Worm (Caenorhabditis elegans) whole organism, young adult: ENCODE measurements around the gene Y48E1B.17.

Experiments used
- B0336.3 ChIP-seq: fragments of 200-800 bp; sonication (Bioruptor generic); IDR thresholded peaks from 2 replicates; pipeline ENCODE4 v1.3.6; 2022; ENCODE audit warnings: missing genetic modification characterization, missing compliant biosample characterization
- C17E4.6 ChIP-seq: fragments of 200-800 bp; sonication (Bioruptor generic); IDR thresholded peaks from 2 replicates; pipeline ENCODE4 v1.3.6; 2022; ENCODE audit warnings: missing genetic modification reagents, missing genetic modification characterization, missing compliant biosample characterization
- D2030.7 ChIP-seq: fragments of 200-800 bp; sonication (Bioruptor generic); IDR thresholded peaks from 2 replicates; pipeline ENCODE4 v1.3.6; 2022; ENCODE audit warnings: missing genetic modification reagents, missing genetic modification characterization, missing compliant biosample characterization
- F33H1.4 ChIP-seq: fragments of 200-800 bp; sonication (Bioruptor generic); IDR thresholded peaks from 2 replicates; pipeline ENCODE4 v1.3.6; 2022; ENCODE audit warnings: missing genetic modification reagents, missing genetic modification characterization, missing compliant biosample characterization
- F39B2.1 ChIP-seq: fragments of 200-800 bp; sonication (Bioruptor generic); IDR thresholded peaks from 2 replicates; pipeline ENCODE4 v1.3.6; 2022; ENCODE audit warnings: missing genetic modification reagents, missing genetic modification characterization, missing compliant biosample characterization
- F52B5.7 ChIP-seq: sonication (generic microtip); optimal IDR thresholded peaks from 2 replicates; lab custom pipeline; 2016; ENCODE audit warnings: mild to moderate bottlenecking, missing genetic modification characterization, missing compliant biosample characterization
- F57C9.4 ChIP-seq: sonication (generic microtip); optimal IDR thresholded peaks from 2 replicates; lab custom pipeline; 2017; ENCODE audit warnings: mild to moderate bottlenecking, missing genetic modification characterization, missing compliant biosample characterization
- K12H6.12 ChIP-seq: fragments of 200-800 bp; sonication (Bioruptor generic); optimal IDR thresholded peaks from 2 replicates; lab custom pipeline; 2018; ENCODE audit warnings: mild to moderate bottlenecking, missing genetic modification characterization, missing compliant biosample characterization
- T26A5.8 ChIP-seq: sonication (generic microtip); optimal IDR thresholded peaks from 2 replicates; lab custom pipeline; 2016; ENCODE audit warnings: missing genetic modification characterization, missing compliant biosample characterization
- ZK185.1 ChIP-seq: sonication (generic microtip); optimal IDR thresholded peaks from 2 replicates; lab custom pipeline; 2016; ENCODE audit warnings: mild to moderate bottlenecking, missing genetic modification characterization, missing compliant biosample characterization; ENCODE audit not compliant: poor library complexity, severe bottlenecking
- ama-1 ChIP-seq, 3 experiments: fragments of 150-350 bp in 1 of 3; sonication (generic microtip) in 2 of 3; optimal IDR thresholded peaks; 2 replicates each; lab custom pipeline; 2014 to 2018; ENCODE audit warnings: missing biosample characterization in 2 of 3, missing genetic modification characterization in 2 of 3, missing genetic modification reagents in 2 of 3
- aptf-3 ChIP-seq: fragments of 200-800 bp; sonication (Bioruptor generic); IDR thresholded peaks from 2 replicates; pipeline ENCODE4 v1.3.6; 2022; ENCODE audit warnings: missing genetic modification characterization, missing compliant biosample characterization
- attf-5 ChIP-seq: fragments of 200-800 bp; sonication (Bioruptor generic); optimal IDR thresholded peaks from 2 replicates; lab custom pipeline; 2018; ENCODE audit warnings: mild to moderate bottlenecking, missing genetic modification characterization, missing compliant biosample characterization
- bed-2 ChIP-seq: fragments of 200-800 bp; sonication (Bioruptor generic); IDR thresholded peaks from 2 replicates; pipeline ENCODE4 v1.3.6; 2022; ENCODE audit warnings: missing genetic modification reagents, missing genetic modification characterization, missing compliant biosample characterization
- cebp-1 ChIP-seq, 2 experiments: fragments of 200-800 bp in 1 of 2; sonication (Bioruptor generic) in 1 of 2; sonication (generic microtip) in 1 of 2; IDR thresholded peaks in 1 of 2; optimal IDR thresholded peaks in 1 of 2; 2 replicates each; pipeline versions ENCODE4 v1.3.6 to Lab custom; 2017 to 2022; ENCODE audit warnings: missing compliant biosample characterization in 2 of 2, missing genetic modification characterization in 2 of 2, mild to moderate bottlenecking in 1 of 2, missing genetic modification reagents in 1 of 2, moderate library complexity in 1 of 2
- cebp-2 ChIP-seq: fragments of 200-800 bp; sonication (Bioruptor generic); IDR thresholded peaks from 2 replicates; pipeline ENCODE4 v1.3.6; 2022; ENCODE audit warnings: missing genetic modification characterization, missing compliant biosample characterization
- ceh-27 ChIP-seq: fragments of 200-800 bp; sonication (Bioruptor generic); optimal IDR thresholded peaks from 2 replicates; lab custom pipeline; 2018; ENCODE audit warnings: mild to moderate bottlenecking, missing genetic modification characterization, moderate library complexity, missing compliant biosample characterization
- ceh-40 ChIP-seq: fragments of 200-800 bp; sonication (Bioruptor generic); IDR thresholded peaks from 2 replicates; pipeline ENCODE4 v1.3.6; 2022; ENCODE audit warnings: missing genetic modification characterization, missing compliant biosample characterization
- die-1 ChIP-seq: sonication (generic microtip); optimal IDR thresholded peaks from 2 replicates; lab custom pipeline; 2016; ENCODE audit warnings: missing genotype, mild to moderate bottlenecking, missing genetic modification characterization, missing compliant biosample characterization
- dpl-1 ChIP-seq: fragments of 150-350 bp; optimal IDR thresholded peaks from 2 replicates; lab custom pipeline; 2014; ENCODE audit warnings: missing biosample characterization, missing genetic modification reagents, missing genetic modification characterization
- egl-18 ChIP-seq: fragments of 200-800 bp; sonication (Bioruptor generic); IDR thresholded peaks from 2 replicates; pipeline ENCODE4 v1.3.6; 2022; ENCODE audit warnings: missing genetic modification reagents, missing genetic modification characterization, missing compliant biosample characterization
- ets-4 ChIP-seq: fragments of 200-800 bp; sonication (Bioruptor generic); optimal IDR thresholded peaks from 2 replicates; lab custom pipeline; 2018; ENCODE audit warnings: mild to moderate bottlenecking, missing genetic modification characterization, missing compliant biosample characterization
- fkh-3 ChIP-seq: sonication (generic microtip); optimal IDR thresholded peaks from 2 replicates; lab custom pipeline; 2016; ENCODE audit warnings: mild to moderate bottlenecking, missing genetic modification characterization, missing compliant biosample characterization
- gei-17 ChIP-seq: fragments of 200-800 bp; sonication (Bioruptor generic); optimal IDR thresholded peaks from 2 replicates; lab custom pipeline; 2018; ENCODE audit warnings: mild to moderate bottlenecking, missing genetic modification characterization, missing compliant biosample characterization
- him-1 ChIP-seq: sonication (generic microtip); optimal IDR thresholded peaks from 2 replicates; lab custom pipeline; 2016; ENCODE audit warnings: missing genotype, missing genetic modification reagents, missing genetic modification characterization, missing compliant biosample characterization
- hrde-1 ChIP-seq: sonication (generic microtip); optimal IDR thresholded peaks from 2 replicates; lab custom pipeline; 2016; ENCODE audit warnings: missing genetic modification characterization, mild to moderate bottlenecking, missing compliant biosample characterization, moderate library complexity, missing genotype, missing genetic modification reagents, borderline replicate concordance
- hsf-1 ChIP-seq: fragments of 200-800 bp; sonication (Bioruptor generic); IDR thresholded peaks from 2 replicates; pipeline ENCODE4 v1.3.6; 2022; ENCODE audit warnings: missing genetic modification reagents, missing genetic modification characterization, missing compliant biosample characterization
- let-526 ChIP-seq: fragments of 200-800 bp; sonication (Bioruptor generic); IDR thresholded peaks from 2 replicates; pipeline ENCODE4 v1.3.6; 2022; ENCODE audit warnings: missing genetic modification reagents, missing genetic modification characterization, missing compliant biosample characterization
- lin-54 ChIP-seq: fragments of 200-800 bp; sonication (Bioruptor generic); optimal IDR thresholded peaks from 2 replicates; lab custom pipeline; 2018; ENCODE audit warnings: mild to moderate bottlenecking, missing genetic modification characterization, missing compliant biosample characterization
- madf-3 ChIP-seq: fragments of 200-800 bp; sonication (Bioruptor generic); IDR thresholded peaks from 2 replicates; pipeline ENCODE4 v1.3.6; 2022; ENCODE audit warnings: missing genetic modification reagents, missing genetic modification characterization, missing compliant biosample characterization
- nfya-1 ChIP-seq: sonication (generic microtip); optimal IDR thresholded peaks from 2 replicates; lab custom pipeline; 2017; ENCODE audit warnings: antibody characterized with exemption, missing compliant biosample characterization, missing genetic modification characterization, borderline replicate concordance; ENCODE audit not compliant: insufficient read depth
- nfyb-1 ChIP-seq: fragments of 200-800 bp; sonication (Bioruptor generic); IDR thresholded peaks from 2 replicates; pipeline ENCODE4 v1.3.6; 2022; ENCODE audit warnings: missing genetic modification reagents, missing genetic modification characterization, missing compliant biosample characterization
- pbrm-1 ChIP-seq: fragments of 200-800 bp; sonication (Bioruptor generic); IDR thresholded peaks from 2 replicates; pipeline ENCODE4 v1.3.6; 2022; ENCODE audit warnings: missing genetic modification reagents, missing genetic modification characterization, missing compliant biosample characterization
- rpc-1 ChIP-seq, 2 experiments: fragments of 150-350 bp in 1 of 2; sonication (generic microtip) in 1 of 2; optimal IDR thresholded peaks; 2 replicates each; lab custom pipeline; 2014 to 2018; ENCODE audit warnings: missing biosample characterization in 1 of 2, missing genetic modification characterization in 1 of 2, missing genetic modification reagents in 1 of 2, missing genotype in 1 of 2
- sdz-38 ChIP-seq: sonication (generic microtip); optimal IDR thresholded peaks from 2 replicates; lab custom pipeline; 2016; ENCODE audit warnings: missing genotype, missing genetic modification characterization, missing compliant biosample characterization
- sea-2 ChIP-seq: fragments of 200-800 bp; sonication (Bioruptor generic); IDR thresholded peaks from 2 replicates; pipeline ENCODE4 v1.3.6; 2022; ENCODE audit warnings: missing genetic modification characterization, missing compliant biosample characterization
- snpc-3.4 ChIP-seq: sonication (generic microtip); optimal IDR thresholded peaks from 2 replicates; lab custom pipeline; 2017; ENCODE audit warnings: missing genetic modification characterization, mild to moderate bottlenecking, missing compliant biosample characterization, antibody characterized with exemption, moderate library complexity, missing genotype, missing genetic modification reagents
- snpc-4 ChIP-seq, 5 experiments: fragments of 150-350 bp in 1 of 5; sonication (generic microtip) in 4 of 5; optimal IDR thresholded peaks; 2 replicates each; lab custom pipeline; 2014 to 2018; ENCODE audit warnings: missing genetic modification characterization in 5 of 5, missing biosample characterization in 3 of 5, antibody characterized with exemption in 2 of 5, mild to moderate bottlenecking in 2 of 5, missing compliant biosample characterization in 2 of 5, missing genotype in 2 of 5, moderate library complexity in 2 of 5, missing genetic modification reagents in 1 of 5
- somi-1 ChIP-seq: fragments of 200-800 bp; sonication (Bioruptor generic); optimal IDR thresholded peaks from 2 replicates; lab custom pipeline; 2018; ENCODE audit warnings: mild to moderate bottlenecking, missing genetic modification characterization, missing compliant biosample characterization
- sptf-2 ChIP-seq: fragments of 200-800 bp; sonication (Bioruptor generic); optimal IDR thresholded peaks from 2 replicates; lab custom pipeline; 2018; ENCODE audit warnings: mild to moderate bottlenecking, missing genetic modification characterization, missing compliant biosample characterization
- tlf-1 ChIP-seq: fragments of 200-800 bp; sonication (Bioruptor generic); optimal IDR thresholded peaks from 2 replicates; lab custom pipeline; 2018; ENCODE audit warnings: mild to moderate bottlenecking, missing genetic modification characterization, missing compliant biosample characterization
- xnd-1 ChIP-seq: sonication (generic microtip); optimal IDR thresholded peaks from 2 replicates; lab custom pipeline; 2016; ENCODE audit warnings: missing genotype, missing genetic modification reagents, missing genetic modification characterization, missing compliant biosample characterization
- zfh-2 ChIP-seq: fragments of 200-800 bp; sonication (Bioruptor generic); conservative IDR thresholded peaks from 2 replicates; pipeline ENCODE4 v1.3.6; 2022; ENCODE audit warnings: missing genetic modification reagents, missing genetic modification characterization, missing compliant biosample characterization
- ztf-22 ChIP-seq: fragments of 200-800 bp; sonication (Bioruptor generic); optimal IDR thresholded peaks from 2 replicates; lab custom pipeline; 2018; ENCODE audit warnings: mild to moderate bottlenecking, missing genetic modification characterization, moderate library complexity, missing compliant biosample characterization
- ztf-3 ChIP-seq: fragments of 200-800 bp; sonication (Bioruptor generic); optimal IDR thresholded peaks from 2 replicates; lab custom pipeline; 2018; ENCODE audit warnings: mild to moderate bottlenecking, missing genetic modification characterization, missing compliant biosample characterization

The Y48E1B.17 gene

DNA sequence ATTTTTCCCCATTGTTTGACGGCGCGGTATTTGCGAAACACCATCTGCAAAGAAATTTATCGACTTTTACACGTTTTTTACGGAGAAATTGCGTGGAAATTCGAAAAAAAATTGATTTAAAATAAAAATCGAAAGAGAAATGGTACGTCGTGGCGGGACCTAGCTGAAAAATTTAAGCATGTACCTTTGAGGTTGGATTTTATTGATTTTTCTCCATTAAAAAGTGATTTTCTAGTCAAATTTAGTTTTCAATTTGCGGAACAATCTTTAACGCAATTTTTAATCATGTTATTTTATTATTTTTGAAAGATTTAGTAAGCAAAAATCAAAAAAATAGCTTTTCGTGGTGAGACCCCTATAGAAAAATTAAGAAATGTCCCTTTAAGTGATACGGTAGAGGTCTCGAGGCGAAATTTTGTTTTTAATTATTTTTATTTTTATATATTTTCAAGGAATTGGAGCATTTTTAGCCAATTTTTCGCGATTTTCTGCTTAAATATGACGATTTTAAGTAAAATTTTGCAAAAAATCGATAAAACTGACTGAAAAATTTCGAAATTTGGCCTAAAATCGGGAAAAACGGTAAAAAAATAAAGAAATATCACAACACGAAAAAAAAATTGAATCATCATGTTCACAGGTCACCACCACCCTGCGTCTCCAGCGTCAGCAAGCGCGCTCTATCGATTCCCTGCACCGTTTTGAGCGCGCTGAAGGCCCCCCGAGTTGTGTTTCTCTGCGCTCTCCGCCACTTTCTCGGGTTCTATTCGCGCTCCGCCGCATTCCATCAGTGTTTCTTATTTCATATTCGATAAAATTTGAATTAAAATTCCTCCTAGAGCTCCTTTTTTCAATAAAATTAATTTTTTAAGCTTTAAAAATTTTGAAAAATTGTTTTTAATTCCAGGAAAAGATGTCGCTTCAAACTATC, 34.4 kb upstream of the Y48E1B.17 start, which contains the start of the genes mrpl-37 and lin-38 (continued):
- TF ChIP-seq pbrm-1 (no peak), gei-17 (GFP tag; lab: Kevin White, UChicago) (no peak), C17E4.6 (GFP tag; lab: Robert Waterston, UW) (no peak), sea-2 (GFP tag; lab: Robert Waterston, UW) (no peak), ets-4 (GFP tag; lab: Kevin White, UChicago) (no peak), let-526 (no peak), sptf-2 (GFP tag; lab: Kevin White, UChicago) (no peak), snpc-4 (GFP tag; optimal IDR thresholded peaks at IDR 0.05; lab: Kevin White, UChicago) (no peak), snpc-4 (tag; optimal IDR thresholded peaks at IDR 0.05; lab: Kevin White, UChicago) (peak in 2 of 4 experiments; percentile 2 to 45), dpl-1 (GFP tag; lab: Kevin White, UChicago) (no peak), egl-18 (GFP tag; lab: Robert Waterston, UW) (no peak), B0336.3 (GFP tag; lab: Robert Waterston, UW) (no peak), F39B2.1 (GFP tag; lab: Robert Waterston, UW) (no peak), ceh-40 (GFP tag; lab: Robert Waterston, UW) (no peak), snpc-3.4 (tag; lab: Kevin White, UChicago) (no peak), cebp-1 (GFP tag; IDR thresholded peaks at IDR 0.05; lab: Robert Waterston, UW) (no peak), cebp-1 (tag; optimal IDR thresholded peaks at IDR 0.05; lab: Kevin White, UChicago) (peak; percentile 61), cebp-2 (GFP tag; lab: Robert Waterston, UW) (no peak), nfyb-1 (GFP tag; lab: Robert Waterston, UW) (no peak), attf-5 (peak; percentile 93), tlf-1 (GFP tag; lab: Kevin White, UChicago) (no peak), F57C9.4 (tag; lab: Kevin White, UChicago) (no peak), F33H1.4 (peak; percentile 92), rpc-1 (optimal IDR thresholded peaks at IDR 0.05; lab: Kevin White, UChicago) (no peak), rpc-1 (tag; optimal IDR thresholded peaks at IDR 0.05; lab: Kevin White, UChicago) (no peak), aptf-3 (GFP tag; lab: Robert Waterston, UW) (no peak), sdz-38 (no peak), madf-3 (GFP tag; lab: Robert Waterston, UW) (no peak), zfh-2 (GFP tag; lab: Robert Waterston, UW) (no peak; the same call in 1 of the 2 replicates), K12H6.12 (no peak), T26A5.8 (no peak), die-1 (tag; lab: Kevin White, UChicago) (no peak), hrde-1 (no peak), fkh-3 (tag; lab: Kevin White, UChicago) (no peak), ZK185.1 (tag; lab: Kevin White, UChicago) (no peak), xnd-1 (tag; lab: Kevin White, UChicago) (peak; percentile 89), F52B5.7 (tag; lab: Kevin White, UChicago) (no peak), lin-54 (GFP tag; lab: Kevin White, UChicago) (peak; percentile 19), ztf-22 (GFP tag; lab: Kevin White, UChicago) (no peak), hsf-1 (GFP tag; lab: Robert Waterston, UW) (no peak), somi-1 (no peak), ztf-3 (GFP tag; lab: Kevin White, UChicago) (no peak), nfya-1 (tag; lab: Kevin White, UChicago) (no peak), bed-2 (GFP tag; lab: Robert Waterston, UW) (no peak), ceh-27 (GFP tag; lab: Kevin White, UChicago) (no peak), him-1 (tag; lab: Kevin White, UChicago) (no peak), D2030.7 (peak; percentile 63; the same call in 1 of the 2 replicates), ama-1 (optimal IDR thresholded peaks at IDR 0.05; lab: Kevin White, UChicago) (no peak), ama-1 (GFP tag; optimal IDR thresholded peaks at IDR 0.05; lab: Kevin White, UChicago) (no peak)
